Fruit fly (Drosophila melanogaster) whole organism, embryonic: ENCODE data around the gene Gfat2.

Experiments
- Abd-B ChIP-seq: fragments of 200-800 bp; sonication (Bioruptor generic); optimal IDR thresholded peaks from 2 replicates; lab custom pipeline; 2018; ENCODE audit warnings: missing biosample characterization, mild to moderate bottlenecking, missing genetic modification characterization, moderate library complexity
- Atf3 ChIP-seq: fragments of 200-800 bp; sonication (Bioruptor generic); optimal IDR thresholded peaks from 3 replicates; lab custom pipeline; 2016; ENCODE audit warnings: missing biosample characterization, missing genetic modification characterization
- CG10431 ChIP-seq: fragments of 200-800 bp; sonication (Bioruptor generic); optimal IDR thresholded peaks from 3 replicates; lab custom pipeline; 2018; ENCODE audit warnings: missing biosample characterization, mild to moderate bottlenecking, missing genetic modification characterization
- CG11456 ChIP-seq: fragments of 200-800 bp; sonication (Bioruptor generic); IDR thresholded peaks from 3 replicates; pipeline ENCODE4 v1.3.6; 2022; ENCODE audit warnings: missing biosample characterization, missing genetic modification characterization
- CG12104 ChIP-seq: fragments of 200-800 bp; sonication (Bioruptor generic); optimal IDR thresholded peaks from 3 replicates; lab custom pipeline; 2016; ENCODE audit warnings: missing biosample characterization, missing genetic modification characterization
- CG12744 ChIP-seq: fragments of 200-800 bp; sonication (Bioruptor generic); optimal IDR thresholded peaks from 2 replicates; lab custom pipeline; 2016; ENCODE audit warnings: missing biosample characterization, missing genetic modification characterization
- CG12769 ChIP-seq: fragments of 200-800 bp; sonication (Bioruptor generic); optimal IDR thresholded peaks from 2 replicates; lab custom pipeline; 2019; ENCODE audit warnings: missing biosample characterization, mild to moderate bottlenecking, missing genetic modification characterization, moderate library complexity
- CG13424 ChIP-seq: fragments of 200-800 bp; sonication (Bioruptor generic); optimal IDR thresholded peaks from 2 replicates; lab custom pipeline; 2019; ENCODE audit warnings: missing biosample characterization, mild to moderate bottlenecking, missing genetic modification characterization, moderate library complexity
- CG1529 ChIP-seq: fragments of 200-800 bp; sonication (Bioruptor generic); optimal IDR thresholded peaks from 3 replicates; lab custom pipeline; 2018; ENCODE audit warnings: missing biosample characterization, missing genetic modification characterization
- CG1603 ChIP-seq: fragments of 200-800 bp; sonication (Bioruptor generic); optimal IDR thresholded peaks from 2 replicates; lab custom pipeline; 2019; ENCODE audit warnings: missing biosample characterization, mild to moderate bottlenecking, missing genetic modification characterization, moderate library complexity
- CG16813 ChIP-seq: fragments of 200-800 bp; sonication (Bioruptor generic); IDR thresholded peaks from 3 replicates; pipeline ENCODE4 v1.3.6; 2022; ENCODE audit warnings: missing biosample characterization, missing genetic modification characterization; ENCODE audit not compliant: partially characterized antibody
- CG16863 ChIP-seq: fragments of 200-800 bp; sonication (Bioruptor generic); optimal IDR thresholded peaks from 3 replicates; lab custom pipeline; 2016; ENCODE audit warnings: missing biosample characterization, missing genetic modification characterization
- CG1832 ChIP-seq: fragments of 200-800 bp; sonication (Bioruptor generic); optimal IDR thresholded peaks from 2 replicates; lab custom pipeline; 2017; ENCODE audit warnings: missing biosample characterization, mild to moderate bottlenecking, missing genetic modification characterization, inconsistent platforms
- CG2199 ChIP-seq: fragments of 200-800 bp; sonication (Bioruptor generic); IDR thresholded peaks from 3 replicates; pipeline ENCODE4 v1.3.6; 2022; ENCODE audit warnings: missing biosample characterization, missing genetic modification characterization
- CG2678 ChIP-seq: fragments of 200-800 bp; sonication (Bioruptor generic); optimal IDR thresholded peaks from 3 replicates; lab custom pipeline; 2019; ENCODE audit warnings: missing biosample characterization, mild to moderate bottlenecking, missing genetic modification characterization, moderate library complexity
- CG3065 ChIP-seq: fragments of 200-800 bp; sonication (Bioruptor generic); optimal IDR thresholded peaks from 2 replicates; lab custom pipeline; 2016; ENCODE audit warnings: missing biosample characterization, missing genetic modification characterization
- CG43689 ChIP-seq: fragments of 200-800 bp; sonication (Bioruptor generic); IDR thresholded peaks from 2 replicates; pipeline ENCODE4 v1.3.6; 2022; ENCODE audit warnings: missing biosample characterization, missing genetic modification characterization
- CG4617 ChIP-seq: fragments of 200-800 bp; sonication (Bioruptor generic); optimal IDR thresholded peaks from 3 replicates; lab custom pipeline; 2016; ENCODE audit warnings: missing biosample characterization, missing genetic modification characterization, borderline replicate concordance
- CG5245 ChIP-seq: fragments of 200-800 bp; sonication (Bioruptor generic); optimal IDR thresholded peaks from 3 replicates; lab custom pipeline; 2016; ENCODE audit warnings: missing biosample characterization, missing genetic modification characterization
- CG6689 ChIP-seq: fragments of 200-800 bp; sonication (Bioruptor generic); IDR thresholded peaks from 2 replicates; pipeline ENCODE4 v1.3.6; 2022; ENCODE audit warnings: missing biosample characterization, missing genetic modification characterization
- CG7271 ChIP-seq: fragments of 200-800 bp; sonication (Bioruptor generic); optimal IDR thresholded peaks from 2 replicates; lab custom pipeline; 2018; ENCODE audit warnings: missing biosample characterization, mild to moderate bottlenecking, missing genetic modification characterization, moderate library complexity
- CG7786 ChIP-seq: fragments of 200-800 bp; sonication (Bioruptor generic); optimal IDR thresholded peaks from 2 replicates; lab custom pipeline; 2016; ENCODE audit warnings: missing biosample characterization, missing genetic modification characterization
- CG8359 ChIP-seq: fragments of 200-800 bp; sonication (Bioruptor generic); optimal IDR thresholded peaks from 2 replicates; lab custom pipeline; 2017; ENCODE audit warnings: missing biosample characterization, mild to moderate bottlenecking, missing genetic modification characterization, borderline replicate concordance
- Elba2 ChIP-seq: fragments of 200-800 bp; sonication (Bioruptor generic); optimal IDR thresholded peaks from 3 replicates; lab custom pipeline; 2016; ENCODE audit warnings: missing biosample characterization, missing genetic modification characterization
- Ets97D ChIP-seq: fragments of 200-800 bp; sonication (Bioruptor generic); optimal IDR thresholded peaks from 3 replicates; lab custom pipeline; 2016; ENCODE audit warnings: missing biosample characterization, missing genetic modification characterization
- Fer1 ChIP-seq: fragments of 200-800 bp; sonication (Bioruptor generic); optimal IDR thresholded peaks from 2 replicates; lab custom pipeline; 2017; ENCODE audit warnings: missing biosample characterization, mild to moderate bottlenecking, missing genetic modification characterization
- H15 ChIP-seq: fragments of 200-800 bp; sonication (Bioruptor generic); IDR thresholded peaks from 3 replicates; pipeline ENCODE4 v1.3.6; 2022; ENCODE audit warnings: missing biosample characterization, missing genetic modification characterization
- H2.0 ChIP-seq: fragments of 200-800 bp; sonication (Bioruptor generic); IDR thresholded peaks from 2 replicates; pipeline ENCODE4 v1.3.6; 2022; ENCODE audit warnings: missing biosample characterization, missing genetic modification characterization
- HLHmδ ChIP-seq: fragments of 200-800 bp; sonication (Bioruptor generic); optimal IDR thresholded peaks from 2 replicates; lab custom pipeline; 2018; ENCODE audit warnings: missing biosample characterization, mild to moderate bottlenecking, missing genetic modification characterization, moderate library complexity
- HmgZ ChIP-seq: fragments of 200-800 bp; sonication (Bioruptor generic); optimal IDR thresholded peaks from 2 replicates; lab custom pipeline; 2018; ENCODE audit warnings: missing biosample characterization, mild to moderate bottlenecking, missing genetic modification characterization
- Hr39 ChIP-seq: fragments of >200 bp; optimal IDR thresholded peaks from 2 replicates; lab custom pipeline; 2017
- Meics ChIP-seq: fragments of 200-800 bp; sonication (Bioruptor generic); optimal IDR thresholded peaks from 2 replicates; lab custom pipeline; 2017; ENCODE audit warnings: missing biosample characterization, mild to moderate bottlenecking, missing genetic modification characterization
- Nf-YB ChIP-seq: fragments of 200-800 bp; sonication (Bioruptor generic); optimal IDR thresholded peaks from 3 replicates; lab custom pipeline; 2019; ENCODE audit warnings: missing biosample characterization, mild to moderate bottlenecking, missing genetic modification characterization, moderate library complexity
- PHDP ChIP-seq: fragments of 200-800 bp; sonication (Bioruptor generic); optimal IDR thresholded peaks from 3 replicates; lab custom pipeline; 2018; ENCODE audit warnings: missing biosample characterization, mild to moderate bottlenecking, missing genetic modification characterization, moderate library complexity
- Sox100B ChIP-seq: fragments of 200-800 bp; sonication (Bioruptor generic); optimal IDR thresholded peaks from 3 replicates; lab custom pipeline; 2018; ENCODE audit warnings: missing biosample characterization, mild to moderate bottlenecking, missing genetic modification characterization
- Trl ChIP-seq, 3 experiments: fragments of >200 bp in 2 of 3; fragments of 200-800 bp in 1 of 3; sonication (Bioruptor generic) in 1 of 3; optimal IDR thresholded peaks; 2 replicates in 1 of 3; 3 replicates in 2 of 3; lab custom pipeline; 2016 to 2017; ENCODE audit warnings: missing biosample characterization in 1 of 3, missing genetic modification characterization in 1 of 3
- Xbp1 ChIP-seq: fragments of 200-800 bp; sonication (Bioruptor generic); optimal IDR thresholded peaks from 3 replicates; lab custom pipeline; 2016; ENCODE audit warnings: missing biosample characterization, mild to moderate bottlenecking, missing genetic modification characterization
- az2 ChIP-seq: fragments of 200-800 bp; sonication (Bioruptor generic); optimal IDR thresholded peaks from 3 replicates; lab custom pipeline; 2016; ENCODE audit warnings: missing biosample characterization, missing genetic modification characterization
- crol ChIP-seq: fragments of 200-800 bp; sonication (Bioruptor generic); IDR thresholded peaks from 2 replicates; pipeline ENCODE4 v1.3.6; 2022; ENCODE audit warnings: missing biosample characterization, missing genetic modification characterization
- crp ChIP-seq, 2 experiments: fragments of 200-800 bp; sonication (Bioruptor generic); optimal IDR thresholded peaks; 2 replicates in 1 of 2; 3 replicates in 1 of 2; lab custom pipeline; 2017; ENCODE audit warnings: missing biosample characterization in 2 of 2, missing genetic modification characterization in 2 of 2, mild to moderate bottlenecking in 1 of 2, moderate library complexity in 1 of 2
- dan ChIP-seq: fragments of 200-800 bp; sonication (Bioruptor generic); IDR thresholded peaks from 2 replicates; pipeline ENCODE4 v1.3.6; 2022; ENCODE audit warnings: missing biosample characterization, missing genetic modification characterization
- dmrt99B ChIP-seq: fragments of 200-800 bp; sonication (Bioruptor generic); optimal IDR thresholded peaks from 2 replicates; lab custom pipeline; 2018; ENCODE audit warnings: missing biosample characterization, mild to moderate bottlenecking, missing genetic modification characterization, moderate library complexity
- ftz-f1 ChIP-seq: fragments of 200-800 bp; sonication (Bioruptor generic); optimal IDR thresholded peaks from 2 replicates; lab custom pipeline; 2016; ENCODE audit warnings: missing biosample characterization, missing genetic modification characterization
- jing ChIP-seq: fragments of 200-800 bp; sonication (Bioruptor generic); optimal IDR thresholded peaks from 2 replicates; lab custom pipeline; 2018; ENCODE audit warnings: missing biosample characterization, mild to moderate bottlenecking, missing genetic modification characterization
- lilli ChIP-seq: fragments of 200-800 bp; sonication (Bioruptor generic); optimal IDR thresholded peaks from 3 replicates; lab custom pipeline; 2016; ENCODE audit warnings: missing biosample characterization, missing genetic modification characterization
- oc ChIP-seq: fragments of 200-800 bp; sonication (Bioruptor generic); optimal IDR thresholded peaks from 2 replicates; lab custom pipeline; 2018; ENCODE audit warnings: missing biosample characterization, mild to moderate bottlenecking, missing genetic modification characterization, moderate library complexity
- pnt ChIP-seq: fragments of 200-800 bp; sonication (Bioruptor generic); optimal IDR thresholded peaks from 3 replicates; lab custom pipeline; 2016; ENCODE audit warnings: missing biosample characterization, missing genetic modification characterization
- prd ChIP-seq, 3 experiments: fragments of >200 bp in 2 of 3; fragments of 200-800 bp in 1 of 3; sonication (Bioruptor generic) in 1 of 3; optimal IDR thresholded peaks in 2 of 3; IDR thresholded peaks in 1 of 3; 2 replicates in 2 of 3; 3 replicates in 1 of 3; pipeline versions ENCODE4 v1.3.6 to Lab custom; 2017 to 2022; ENCODE audit warnings: missing biosample characterization in 1 of 3, missing genetic modification characterization in 1 of 3
- pros ChIP-seq: fragments of 200-800 bp; sonication (Bioruptor generic); optimal IDR thresholded peaks from 3 replicates; lab custom pipeline; 2019; ENCODE audit warnings: missing biosample characterization, mild to moderate bottlenecking, missing genetic modification characterization, moderate library complexity
- zen ChIP-seq: fragments of 200-800 bp; sonication (Bioruptor generic); optimal IDR thresholded peaks from 3 replicates; lab custom pipeline; 2018; ENCODE audit warnings: missing biosample characterization, mild to moderate bottlenecking, missing genetic modification characterization, moderate library complexity
- zfh1 ChIP-seq: fragments of 200-800 bp; sonication (Bioruptor generic); IDR thresholded peaks from 3 replicates; pipeline ENCODE4 v1.3.6; 2022; ENCODE audit warnings: missing biosample characterization, missing genetic modification characterization

The Gfat2 gene

DNA sequence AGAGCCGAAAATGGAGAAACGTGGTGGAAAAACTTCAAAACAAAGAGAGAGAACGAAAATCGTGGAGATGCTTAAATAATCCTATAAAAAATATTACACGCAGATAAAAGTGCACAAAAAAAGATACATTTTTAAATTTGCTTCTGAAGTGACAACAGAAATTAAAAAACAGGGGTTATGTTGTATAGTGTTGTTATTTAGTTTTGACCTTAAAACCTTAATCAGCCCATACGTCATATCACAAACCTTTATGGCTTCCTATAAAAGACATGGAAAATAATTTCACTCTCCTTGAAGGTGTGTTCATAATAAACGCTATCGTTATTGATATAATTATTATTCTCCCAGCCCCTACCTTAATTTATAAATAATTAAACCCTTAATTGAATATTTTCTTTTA is 12.4 kb downstream of the Gfat2 start (continued):
- TF ChIP-seq ftz-f1 (no peak), CG16863 (no peak), Fer1 (GFP tag; lab: Kevin White, UChicago) (no peak), CG43689 (GFP tag; lab: Robert Waterston, UW) (no peak), pros (no peak), Sox100B (GFP tag; lab: Kevin White, UChicago) (peak; percentile 50), Nf-YB (GFP tag; lab: Kevin White, UChicago) (no peak), Elba2 (GFP tag; lab: Kevin White, UChicago) (no peak), CG1529 (GFP tag; lab: Kevin White, UChicago) (peak; percentile 21), CG7271 (tag; lab: Kevin White, UChicago) (no peak), lilli (peak; percentile 18), CG8359 (GFP tag; lab: Kevin White, UChicago) (no peak), zen (tag; lab: Kevin White, UChicago) (no peak), Hr39 (lab: Kevin White, UChicago) (no peak), Meics (GFP tag; lab: Kevin White, UChicago) (peak; percentile 7), PHDP (tag; lab: Kevin White, UChicago) (peak; percentile 54), zfh1 (no peak), CG16813 (GFP tag; lab: Robert Waterston, UW) (no peak), CG6689 (GFP tag; lab: Robert Waterston, UW) (no peak), H15 (GFP tag; lab: Robert Waterston, UW) (no peak), CG3065 (no peak), Abd-B (GFP tag; lab: Kevin White, UChicago) (peak; percentile 49), Xbp1 (GFP tag; lab: Kevin White, UChicago) (peak; percentile 55), CG7786 (GFP tag; lab: Kevin White, UChicago) (peak; percentile 6), dmrt99B (tag; lab: Kevin White, UChicago) (peak; percentile 34), crol (no peak), H2.0 (GFP tag; lab: Robert Waterston, UW) (no peak), CG2199 (no peak), CG4617 (GFP tag; lab: Kevin White, UChicago) (peak; percentile 3), CG11456 (GFP tag; lab: Robert Waterston, UW) (no peak), HmgZ (no peak), pnt (GFP tag; lab: Kevin White, UChicago) (no peak), CG10431 (GFP tag; lab: Kevin White, UChicago) (no peak), Atf3 (peak; percentile 12), CG12104 (GFP tag; lab: Kevin White, UChicago) (peak; percentile 9), CG5245 (GFP tag; lab: Kevin White, UChicago) (peak; percentile 11), dan (no peak), CG12769 (no peak), jing (no peak), Trl (optimal IDR thresholded peaks at IDR 0.05; lab: Kevin White, UChicago) (no peak), Trl (GFP tag; optimal IDR thresholded peaks at IDR 0.05; lab: Kevin White, UChicago) (no peak), prd (optimal IDR thresholded peaks at IDR 0.05; lab: Kevin White, UChicago) (no peak), prd (GFP tag; IDR thresholded peaks at IDR 0.05; lab: Robert Waterston, UW) (no peak), Ets97D (GFP tag; lab: Kevin White, UChicago) (no peak), CG13424 (tag; lab: Kevin White, UChicago) (peak; percentile 38), CG2678 (tag; lab: Kevin White, UChicago) (peak; percentile 62), CG1603 (tag; lab: Kevin White, UChicago) (no peak), CG1832 (GFP tag; lab: Kevin White, UChicago) (no peak), CG12744 (peak; percentile 36), HLHmδ (no peak), az2 (peak; percentile 43), crp (GFP tag; optimal IDR thresholded peaks at IDR 0.05; lab: Kevin White, UChicago) (no peak), oc (tag; lab: Kevin White, UChicago) (no peak)
